Fruit fly (Drosophila melanogaster) whole organism, prepupa: ENCODE measurements around the gene Or67c.

ENCODE experiments used
- CG10631 ChIP-seq: fragments of 200-800 bp; sonication (Bioruptor generic); optimal IDR thresholded peaks from 2 replicates; lab custom pipeline; 2016; ENCODE audit warnings: missing biosample characterization, missing genetic modification characterization
- CG10669 ChIP-seq: fragments of 200-800 bp; sonication (Bioruptor generic); optimal IDR thresholded peaks from 3 replicates; lab custom pipeline; 2018; ENCODE audit warnings: missing biosample characterization, mild to moderate bottlenecking, missing genetic modification characterization, moderate library complexity
- CG11294 ChIP-seq: fragments of 200-800 bp; sonication (Bioruptor generic); IDR thresholded peaks from 2 replicates; pipeline ENCODE4 v1.3.6; 2022; ENCODE audit warnings: missing biosample characterization, missing genetic modification characterization
- CG15336 ChIP-seq: fragments of 200-800 bp; sonication (Bioruptor generic); IDR thresholded peaks from 2 replicates; pipeline ENCODE4 v1.3.6; 2022; ENCODE audit warnings: missing biosample characterization, missing genetic modification characterization
- CG16779 ChIP-seq: fragments of 200-800 bp; sonication (Bioruptor generic); optimal IDR thresholded peaks from 3 replicates; lab custom pipeline; 2017; ENCODE audit warnings: missing biosample characterization, mild to moderate bottlenecking, missing genetic modification characterization
- CG3032 ChIP-seq: fragments of 200-800 bp; optimal IDR thresholded peaks from 2 replicates; lab custom pipeline; 2019; ENCODE audit warnings: missing biosample characterization, mild to moderate bottlenecking, missing genetic modification characterization, moderate library complexity
- CG32006 ChIP-seq: fragments of 200-800 bp; sonication (Bioruptor generic); optimal IDR thresholded peaks from 3 replicates; lab custom pipeline; 2017; ENCODE audit warnings: missing biosample characterization, mild to moderate bottlenecking, missing genetic modification characterization
- CG4318 ChIP-seq: fragments of 200-800 bp; sonication (Bioruptor generic); optimal IDR thresholded peaks from 3 replicates; lab custom pipeline; 2017; ENCODE audit warnings: missing biosample characterization, mild to moderate bottlenecking, missing genetic modification characterization
- CG6276 ChIP-seq: fragments of 200-800 bp; sonication (Bioruptor generic); optimal IDR thresholded peaks from 2 replicates; lab custom pipeline; 2017; ENCODE audit warnings: missing biosample characterization, mild to moderate bottlenecking, missing genetic modification characterization
- CG6792 ChIP-seq: fragments of 200-800 bp; sonication (Bioruptor generic); optimal IDR thresholded peaks from 3 replicates; lab custom pipeline; 2016; ENCODE audit warnings: missing biosample characterization, missing genetic modification characterization
- CG6808 ChIP-seq: fragments of 200-800 bp; sonication (Bioruptor generic); optimal IDR thresholded peaks from 3 replicates; lab custom pipeline; 2017; ENCODE audit warnings: missing biosample characterization, missing genetic modification characterization, mild to moderate bottlenecking, moderate library complexity, missing genetic modification reagents
- CG6854 ChIP-seq: fragments of 200-800 bp; sonication (Bioruptor generic); optimal IDR thresholded peaks from 2 replicates; lab custom pipeline; 2017; ENCODE audit warnings: missing biosample characterization, mild to moderate bottlenecking, missing genetic modification characterization
- CG7368 ChIP-seq: fragments of 200-800 bp; sonication (Bioruptor generic); optimal IDR thresholded peaks from 3 replicates; lab custom pipeline; 2016; ENCODE audit warnings: missing biosample characterization, missing genetic modification characterization
- CG8119 ChIP-seq: fragments of 200-800 bp; sonication (Bioruptor generic); IDR thresholded peaks from 3 replicates; pipeline ENCODE4 v1.3.6; 2022; ENCODE audit warnings: missing biosample characterization, missing genetic modification characterization
- CG8319 ChIP-seq: fragments of 200-800 bp; sonication (Bioruptor generic); optimal IDR thresholded peaks from 3 replicates; lab custom pipeline; 2016; ENCODE audit warnings: missing biosample characterization, missing genetic modification characterization
- CG8632 ChIP-seq: fragments of 200-800 bp; sonication (Bioruptor generic); optimal IDR thresholded peaks from 3 replicates; lab custom pipeline; 2016; ENCODE audit warnings: missing biosample characterization, missing genetic modification characterization
- Eip75B ChIP-seq: fragments of 200-800 bp; sonication (Bioruptor generic); optimal IDR thresholded peaks from 3 replicates; lab custom pipeline; 2016; ENCODE audit warnings: missing biosample characterization, missing genetic modification characterization
- Eip78C ChIP-seq: fragments of 200-800 bp; sonication (Bioruptor generic); peaks from one replicate; lab custom pipeline; 2016; ENCODE audit warnings: missing biosample characterization, missing genetic modification characterization
- Eip93F ChIP-seq: fragments of 200-800 bp; sonication (Bioruptor generic); optimal IDR thresholded peaks from 2 replicates; lab custom pipeline; 2016; ENCODE audit warnings: missing biosample characterization, mild to moderate bottlenecking, missing genetic modification characterization
- Ets96B ChIP-seq: fragments of 200-800 bp; optimal IDR thresholded peaks from 2 replicates; lab custom pipeline; 2019; ENCODE audit warnings: missing biosample characterization, mild to moderate bottlenecking, missing genetic modification characterization, moderate library complexity
- Hr38 ChIP-seq: sonication (Bioruptor generic); optimal IDR thresholded peaks from 2 replicates; lab custom pipeline; 2016; ENCODE audit warnings: missing biosample characterization, missing genetic modification characterization
- Hr39 ChIP-seq: fragments of 200-800 bp; sonication (Bioruptor generic); optimal IDR thresholded peaks from 2 replicates; lab custom pipeline; 2016; ENCODE audit warnings: missing biosample characterization, missing genetic modification characterization
- Hr4 ChIP-seq: fragments of 200-800 bp; sonication (Bioruptor generic); optimal IDR thresholded peaks from 3 replicates; lab custom pipeline; 2016; ENCODE audit warnings: missing biosample characterization, missing genetic modification characterization
- Met ChIP-seq: fragments of 200-800 bp; sonication (Bioruptor generic); optimal IDR thresholded peaks from 3 replicates; lab custom pipeline; 2016; ENCODE audit warnings: missing biosample characterization, missing genetic modification characterization
- OdsH ChIP-seq: fragments of 200-800 bp; sonication (Bioruptor generic); optimal IDR thresholded peaks from 3 replicates; lab custom pipeline; 2016; ENCODE audit warnings: missing biosample characterization, missing genetic modification characterization
- Smox ChIP-seq: fragments of 200-800 bp; sonication (Bioruptor generic); optimal IDR thresholded peaks from 3 replicates; lab custom pipeline; 2016; ENCODE audit warnings: missing biosample characterization, missing genetic modification characterization
- Sox14 ChIP-seq: fragments of 200-800 bp; sonication (Bioruptor generic); optimal IDR thresholded peaks from 3 replicates; lab custom pipeline; 2016; ENCODE audit warnings: missing biosample characterization, missing genetic modification characterization
- achi ChIP-seq: fragments of 200-800 bp; sonication (Bioruptor generic); optimal IDR thresholded peaks from 3 replicates; lab custom pipeline; 2016; ENCODE audit warnings: missing biosample characterization, missing genetic modification characterization
- cyc ChIP-seq: fragments of 200-800 bp; sonication (Bioruptor generic); optimal IDR thresholded peaks from 3 replicates; lab custom pipeline; 2016; ENCODE audit warnings: missing biosample characterization, missing genetic modification characterization
- dsx ChIP-seq: fragments of 200-800 bp; optimal IDR thresholded peaks from 3 replicates; lab custom pipeline; 2019; ENCODE audit warnings: missing biosample characterization, mild to moderate bottlenecking, missing genetic modification characterization, moderate library complexity; ENCODE audit not compliant: poor library complexity, severe bottlenecking
- esn ChIP-seq: fragments of 200-800 bp; sonication (Bioruptor generic); optimal IDR thresholded peaks from 2 replicates; lab custom pipeline; 2016; ENCODE audit warnings: missing biosample characterization, mild to moderate bottlenecking, missing genetic modification characterization, moderate library complexity
- fd59A ChIP-seq: fragments of 200-800 bp; sonication (Bioruptor generic); optimal IDR thresholded peaks from 2 replicates; lab custom pipeline; 2017; ENCODE audit warnings: missing biosample characterization, mild to moderate bottlenecking, missing genetic modification characterization, missing genetic modification reagents
- fd85E ChIP-seq: fragments of 200-800 bp; sonication (Bioruptor generic); optimal IDR thresholded peaks from 3 replicates; lab custom pipeline; 2016; ENCODE audit warnings: missing biosample characterization, missing genetic modification characterization
- fkh ChIP-seq: fragments of 200-800 bp; sonication (Bioruptor generic); optimal IDR thresholded peaks from 3 replicates; lab custom pipeline; 2017; ENCODE audit warnings: missing biosample characterization, mild to moderate bottlenecking, missing genetic modification characterization, moderate library complexity
- lz ChIP-seq: fragments of 200-800 bp; sonication (Bioruptor generic); optimal IDR thresholded peaks from 3 replicates; lab custom pipeline; 2016; ENCODE audit warnings: missing biosample characterization, missing genetic modification characterization
- pdm3 ChIP-seq: fragments of 200-800 bp; sonication (Bioruptor generic); optimal IDR thresholded peaks from 3 replicates; lab custom pipeline; 2016; ENCODE audit warnings: missing biosample characterization, missing genetic modification characterization
- salr ChIP-seq, 2 experiments: fragments of 200-800 bp; sonication (Bioruptor generic); optimal IDR thresholded peaks; 3 replicates each; lab custom pipeline; 2016 to 2018; ENCODE audit warnings: missing biosample characterization in 2 of 2, missing genetic modification characterization in 2 of 2, mild to moderate bottlenecking in 1 of 2
- spab ChIP-seq: fragments of 200-800 bp; sonication (Bioruptor generic); optimal IDR thresholded peaks from 2 replicates; lab custom pipeline; 2017; ENCODE audit warnings: missing biosample characterization, mild to moderate bottlenecking, missing genetic modification characterization, missing genetic modification reagents
- ss ChIP-seq, 2 experiments: fragments of 200-800 bp; sonication (Bioruptor generic); optimal IDR thresholded peaks; 2 replicates in 1 of 2; 3 replicates in 1 of 2; lab custom pipeline; 2017 to 2018; ENCODE audit warnings: mild to moderate bottlenecking in 2 of 2, missing biosample characterization in 2 of 2, missing genetic modification characterization in 2 of 2, moderate library complexity in 1 of 2
- svp ChIP-seq: fragments of 200-800 bp; sonication (Bioruptor generic); peaks from one replicate; lab custom pipeline; 2016; ENCODE audit warnings: missing biosample characterization, missing genetic modification characterization
- topi ChIP-seq: fragments of 200-800 bp; sonication (Bioruptor generic); optimal IDR thresholded peaks from 3 replicates; lab custom pipeline; 2016; ENCODE audit warnings: missing biosample characterization, missing genetic modification characterization
- vri ChIP-seq: fragments of 200-800 bp; sonication (Bioruptor generic); optimal IDR thresholded peaks from 3 replicates; lab custom pipeline; 2016; ENCODE audit warnings: missing biosample characterization, mild to moderate bottlenecking, missing genetic modification characterization

Or67c gene

dm6 chr3L:10262827-10263226 lies 18.3 kb upstream of the Or67c start:
- TF ChIP-seq fd85E (GFP tag; lab: Kevin White, UChicago) (no peak), Eip75B (GFP tag; lab: Kevin White, UChicago) (peak; percentile 2), svp (peak; percentile 67), Met (GFP tag; lab: Kevin White, UChicago) (peak; percentile 14), spab (GFP tag; lab: Kevin White, UChicago) (no peak), Eip78C (GFP tag; lab: Kevin White, UChicago) (peak; percentile 75), Sox14 (no peak), Ets96B (tag; lab: Kevin White, UChicago) (peak; percentile 39), cyc (GFP tag; lab: Kevin White, UChicago) (peak; percentile 10), ss (GFP tag; optimal IDR thresholded peaks at IDR 0.05; lab: Kevin White, UChicago) (peak in 1 of 2 experiments; percentile 11), dsx (GFP tag; lab: Kevin White, UChicago) (peak; percentile 27), CG8319 (GFP tag; lab: Kevin White, UChicago) (no peak), CG10631 (GFP tag; lab: Kevin White, UChicago) (peak; percentile 30), CG8119 (GFP tag; lab: Robert Waterston, UW) (no peak), esn (GFP tag; lab: Kevin White, UChicago) (peak; percentile 51), CG15336 (GFP tag; lab: Robert Waterston, UW) (no peak), topi (GFP tag; lab: Kevin White, UChicago) (peak; percentile 27), CG3032 (tag; lab: Kevin White, UChicago) (peak; percentile 43), OdsH (GFP tag; lab: Kevin White, UChicago) (peak; percentile 16), Smox (peak; percentile 16), CG8632 (peak; percentile 15), CG6808 (no peak), salr (GFP tag; optimal IDR thresholded peaks at IDR 0.05; lab: Kevin White, UChicago) (no peak), CG4318 (GFP tag; lab: Kevin White, UChicago) (no peak), lz (GFP tag; lab: Kevin White, UChicago) (no peak), Hr4 (GFP tag; lab: Kevin White, UChicago) (no peak), CG10669 (GFP tag; lab: Kevin White, UChicago) (peak; percentile 31), CG16779 (tag; lab: Kevin White, UChicago) (no peak), fkh (no peak), achi (GFP tag; lab: Kevin White, UChicago) (peak; percentile 8)

dm6 chr3L:10261219-10261618 lies 16.7 kb upstream of the Or67c start:
- no peak for TF ChIP-seq Hr39 (GFP tag; lab: Kevin White, UChicago)
- TF ChIP-seq dsx (GFP tag; lab: Kevin White, UChicago): peak; percentile 4
- TF ChIP-seq fd59A: no peak
- TF ChIP-seq CG11294: no peak
- no peak for TF ChIP-seq CG6854
- TF ChIP-seq vri (GFP tag; lab: Kevin White, UChicago): no peak
- TF ChIP-seq CG6808: no peak
- TF ChIP-seq pdm3: no peak
- no peak for TF ChIP-seq Ets96B (tag; lab: Kevin White, UChicago)
- TF ChIP-seq CG3032 (tag; lab: Kevin White, UChicago): no peak
- no peak for TF ChIP-seq Met (GFP tag; lab: Kevin White, UChicago)
- no peak for TF ChIP-seq Eip93F (GFP tag; lab: Kevin White, UChicago)
- no peak for TF ChIP-seq lz (GFP tag; lab: Kevin White, UChicago)
- TF ChIP-seq ss (GFP tag; optimal IDR thresholded peaks at IDR 0.05; lab: Kevin White, UChicago): peak in 1 of 2 experiments; percentile 30
- TF ChIP-seq CG32006 (GFP tag; lab: Kevin White, UChicago): no peak
- TF ChIP-seq svp: peak; percentile 59
- no peak for TF ChIP-seq Hr38
- no peak for TF ChIP-seq CG6792 (GFP tag; lab: Kevin White, UChicago)
- no peak for TF ChIP-seq fd85E (GFP tag; lab: Kevin White, UChicago)
- TF ChIP-seq CG7368: no peak
- peak; percentile 84 for TF ChIP-seq Eip78C (GFP tag; lab: Kevin White, UChicago)
- no peak for TF ChIP-seq CG15336 (GFP tag; lab: Robert Waterston, UW)
- no peak for TF ChIP-seq CG6276 (GFP tag; lab: Kevin White, UChicago)
